Worm (Caenorhabditis elegans) whole organism, late embryonic: ENCODE data around the gene W03G11.3.

Source experiments
- K02D7.2 ChIP-seq: sonication (generic microtip); optimal IDR thresholded peaks from 2 replicates; lab custom pipeline; 2017; ENCODE audit warnings: mild to moderate bottlenecking, missing genetic modification characterization, missing compliant biosample characterization
- K09A11.1 ChIP-seq: sonication (generic microtip); optimal IDR thresholded peaks from 2 replicates; lab custom pipeline; 2017; ENCODE audit warnings: antibody characterized with exemption, mild to moderate bottlenecking, missing genetic modification characterization, missing compliant biosample characterization; ENCODE audit not compliant: insufficient read depth
- T23F11.4 ChIP-seq: fragments of 200-800 bp; sonication (Bioruptor generic); optimal IDR thresholded peaks from 2 replicates; lab custom pipeline; 2018; ENCODE audit warnings: mild to moderate bottlenecking, missing genetic modification characterization, missing compliant biosample characterization
- ahr-1 ChIP-seq: sonication (generic microtip); optimal IDR thresholded peaks from 2 replicates; lab custom pipeline; 2016; ENCODE audit warnings: missing genetic modification characterization, missing compliant biosample characterization
- ceh-24 ChIP-seq: sonication (generic microtip); optimal IDR thresholded peaks from 2 replicates; lab custom pipeline; 2016; ENCODE audit warnings: mild to moderate bottlenecking, missing genetic modification characterization, missing compliant biosample characterization
- ceh-31 ChIP-seq: sonication (generic microtip); optimal IDR thresholded peaks from 2 replicates; lab custom pipeline; 2016; ENCODE audit warnings: missing genetic modification characterization, missing compliant biosample characterization
- ceh-48 ChIP-seq: sonication (generic microtip); optimal IDR thresholded peaks from 2 replicates; lab custom pipeline; 2016; ENCODE audit warnings: missing genetic modification characterization, inconsistent platforms, missing compliant biosample characterization
- ceh-6 ChIP-seq: fragments of 200-800 bp; sonication (Bioruptor generic); optimal IDR thresholded peaks from 2 replicates; lab custom pipeline; 2018; ENCODE audit warnings: mild to moderate bottlenecking, missing genetic modification characterization, missing compliant biosample characterization
- elt-4 ChIP-seq: sonication (generic microtip); optimal IDR thresholded peaks from 2 replicates; lab custom pipeline; 2016; ENCODE audit warnings: missing genetic modification characterization, missing compliant biosample characterization
- eyg-1 ChIP-seq: sonication (generic microtip); optimal IDR thresholded peaks from 2 replicates; lab custom pipeline; 2016; ENCODE audit warnings: missing genotype, missing genetic modification characterization, missing compliant biosample characterization
- hlh-8 ChIP-seq: sonication (generic microtip); optimal IDR thresholded peaks from 2 replicates; lab custom pipeline; 2016; ENCODE audit warnings: missing genotype, missing genetic modification characterization, missing compliant biosample characterization
- lin-11 ChIP-seq: fragments of 200-800 bp; sonication (Bioruptor generic); optimal IDR thresholded peaks from 2 replicates; lab custom pipeline; 2018; ENCODE audit warnings: mild to moderate bottlenecking, missing genetic modification characterization, missing compliant biosample characterization
- nfya-1 ChIP-seq: sonication (generic microtip); optimal IDR thresholded peaks from 2 replicates; lab custom pipeline; 2017; ENCODE audit warnings: missing genetic modification characterization, mild to moderate bottlenecking, missing compliant biosample characterization, antibody characterized with exemption, moderate library complexity
- nhr-11 ChIP-seq: fragments of 150-350 bp; optimal IDR thresholded peaks from 2 replicates; lab custom pipeline; 2014; ENCODE audit warnings: missing biosample characterization, missing genetic modification characterization
- nhr-232 ChIP-seq: sonication (generic microtip); optimal IDR thresholded peaks from 2 replicates; lab custom pipeline; 2016; ENCODE audit warnings: missing genetic modification characterization, missing compliant biosample characterization
- odd-2 ChIP-seq: sonication (generic microtip); optimal IDR thresholded peaks from 2 replicates; lab custom pipeline; 2017; ENCODE audit warnings: antibody characterized with exemption, mild to moderate bottlenecking, missing genetic modification characterization, missing compliant biosample characterization
- pat-9 ChIP-seq: fragments of 200-800 bp; sonication (Bioruptor generic); optimal IDR thresholded peaks from 2 replicates; lab custom pipeline; 2018; ENCODE audit warnings: mild to moderate bottlenecking, missing genetic modification characterization, moderate library complexity, missing compliant biosample characterization
- pha-2 ChIP-seq: sonication (generic microtip); optimal IDR thresholded peaks from 2 replicates; lab custom pipeline; 2017; ENCODE audit warnings: mild to moderate bottlenecking, missing genetic modification characterization, missing compliant biosample characterization
- pros-1 ChIP-seq: fragments of 150-350 bp; optimal IDR thresholded peaks from 2 replicates; lab custom pipeline; 2014; ENCODE audit warnings: missing biosample characterization, missing genetic modification reagents, missing genetic modification characterization
- tbx-2 ChIP-seq: sonication (generic microtip); optimal IDR thresholded peaks from 2 replicates; lab custom pipeline; 2016; ENCODE audit warnings: missing genetic modification characterization, missing compliant biosample characterization
- ttx-3 ChIP-seq: sonication (generic microtip); optimal IDR thresholded peaks from 2 replicates; lab custom pipeline; 2016; ENCODE audit warnings: missing genetic modification reagents, missing genetic modification characterization, missing compliant biosample characterization
- unc-86 ChIP-seq: sonication (generic microtip); optimal IDR thresholded peaks from 2 replicates; lab custom pipeline; 2016; ENCODE audit warnings: missing genetic modification characterization, missing compliant biosample characterization
- zip-5 ChIP-seq: sonication (generic microtip); optimal IDR thresholded peaks from 2 replicates; lab custom pipeline; 2016; ENCODE audit warnings: missing genetic modification characterization, missing compliant biosample characterization

The W03G11.3 gene

ce11 chrX:12080581-12081162 is 22.9 kb downstream of the W03G11.3 start:
- TF ChIP-seq lin-11 (tag; lab: Kevin White, UChicago) (no peak), hlh-8 (tag; lab: Kevin White, UChicago) (no peak), elt-4 (tag; lab: Kevin White, UChicago) (no peak), ceh-31 (tag; lab: Kevin White, UChicago) (peak; percentile 40), ceh-24 (tag; lab: Kevin White, UChicago) (no peak), eyg-1 (tag; lab: Kevin White, UChicago) (no peak), nfya-1 (tag; lab: Kevin White, UChicago) (peak; percentile 3)

ce11 chrX:12073764-12074163 is 29.8 kb downstream of the W03G11.3 start, which contains the start of gene tmem-145:
TSS of gene tmem-145 (minus strand) at chrX:12073864.
- TF ChIP-seq nhr-232 (tag; lab: Kevin White, UChicago) (no peak), pat-9 (tag; lab: Kevin White, UChicago) (no peak), pros-1 (no peak), ceh-48 (tag; lab: Kevin White, UChicago) (no peak), odd-2 (tag; lab: Kevin White, UChicago) (no peak), tbx-2 (no peak), K09A11.1 (tag; lab: Kevin White, UChicago) (no peak), K02D7.2 (tag; lab: Kevin White, UChicago) (no peak), pha-2 (tag; lab: Kevin White, UChicago) (no peak), ceh-6 (GFP tag; lab: Kevin White, UChicago) (no peak), eyg-1 (tag; lab: Kevin White, UChicago) (no peak), nfya-1 (tag; lab: Kevin White, UChicago) (no peak), zip-5 (tag; lab: Kevin White, UChicago) (no peak), ahr-1 (tag; lab: Kevin White, UChicago) (no peak)

- TF ChIP-seq hlh-8 (tag; lab: Kevin White, UChicago): no peak
Measured at ce11 chrX:12068250-12068649, 35.4 kb downstream of the W03G11.3 start, which contains the start of gene lgc-24. TSS of gene lgc-24 (plus strand) at chrX:12068550.

ce11 chrX:12064908-12065307 is 38.7 kb downstream of the W03G11.3 start, which contains the start of gene lgc-23:
TSS of gene lgc-23 (plus strand) at chrX:12065208.
- TF ChIP-seq nhr-11 (tag; lab: Kevin White, UChicago) (no peak), ttx-3 (tag; lab: Kevin White, UChicago) (no peak)

- TF ChIP-seq nfya-1 (tag; lab: Kevin White, UChicago) (no peak), unc-86 (tag; lab: Kevin White, UChicago) (no peak), T23F11.4 (GFP tag; lab: Kevin White, UChicago) (no peak), pros-1 (no peak)
Measured at ce11 chrX:12056973-12057372, 46.6 kb downstream of the W03G11.3 start, which contains the start of gene B0198.3. TSS of gene B0198.3 (minus strand) at chrX:12057073.
